Fruit fly (Drosophila melanogaster): ENCODE measurements around the gene CG8188.

CG8188 gene

dm6 chrX:17751658-17752057, 48.8 kb upstream of the CG8188 start (continued):
- TF ChIP-seq TFAM (GFP tag; optimal IDR thresholded peaks at IDR 0.05) (no peak), unc-4 (GFP tag; IDR thresholded peaks at IDR 0.05; ENCODE audit: partially characterized antibody) (no peak), kni (GFP tag; optimal IDR thresholded peaks at IDR 0.05) (no peak), CG15011 (GFP tag; optimal IDR thresholded peaks at IDR 0.05) (no peak), B-H2 (GFP tag; optimal IDR thresholded peaks at IDR 0.05) (peak; percentile 7), Hr51 (GFP tag; optimal IDR thresholded peaks at IDR 0.05) (peak in 1 of 2 experiments; percentile 40), Sry-β (GFP tag; optimal IDR thresholded peaks at IDR 0.05) (no peak), CG7372 (GFP tag; IDR thresholded peaks at IDR 0.05) (no peak), CG12104 (GFP tag; optimal IDR thresholded peaks at IDR 0.05) (no peak), CG12769 (tag; optimal IDR thresholded peaks at IDR 0.05) (no peak), YL-1 (GFP tag; optimal IDR thresholded peaks at IDR 0.05) (no peak), CG5180 (GFP tag; optimal IDR thresholded peaks at IDR 0.05) (no peak), Doc3 (GFP tag; IDR thresholded peaks at IDR 0.05; ENCODE audit: partially characterized antibody) (no peak), CG7928 (GFP tag; optimal IDR thresholded peaks at IDR 0.05) (no peak), CG14710 (tag; optimal IDR thresholded peaks at IDR 0.05) (peak; percentile 20), pum (GFP tag; optimal IDR thresholded peaks at IDR 0.05) (peak; percentile 58), Chrac-16 (GFP tag; optimal IDR thresholded peaks at IDR 0.05) (peak; percentile 71), CG7963 (GFP tag; IDR thresholded peaks at IDR 0.05; ENCODE audit: partially characterized antibody) (no peak), otp (GFP tag; IDR thresholded peaks at IDR 0.05) (no peak), CG11723 (GFP tag; optimal IDR thresholded peaks at IDR 0.05) (no peak), lbe (GFP tag; optimal IDR thresholded peaks at IDR 0.05) (no peak), CG11695 (GFP tag; IDR thresholded peaks at IDR 0.05) (no peak)

DNA sequence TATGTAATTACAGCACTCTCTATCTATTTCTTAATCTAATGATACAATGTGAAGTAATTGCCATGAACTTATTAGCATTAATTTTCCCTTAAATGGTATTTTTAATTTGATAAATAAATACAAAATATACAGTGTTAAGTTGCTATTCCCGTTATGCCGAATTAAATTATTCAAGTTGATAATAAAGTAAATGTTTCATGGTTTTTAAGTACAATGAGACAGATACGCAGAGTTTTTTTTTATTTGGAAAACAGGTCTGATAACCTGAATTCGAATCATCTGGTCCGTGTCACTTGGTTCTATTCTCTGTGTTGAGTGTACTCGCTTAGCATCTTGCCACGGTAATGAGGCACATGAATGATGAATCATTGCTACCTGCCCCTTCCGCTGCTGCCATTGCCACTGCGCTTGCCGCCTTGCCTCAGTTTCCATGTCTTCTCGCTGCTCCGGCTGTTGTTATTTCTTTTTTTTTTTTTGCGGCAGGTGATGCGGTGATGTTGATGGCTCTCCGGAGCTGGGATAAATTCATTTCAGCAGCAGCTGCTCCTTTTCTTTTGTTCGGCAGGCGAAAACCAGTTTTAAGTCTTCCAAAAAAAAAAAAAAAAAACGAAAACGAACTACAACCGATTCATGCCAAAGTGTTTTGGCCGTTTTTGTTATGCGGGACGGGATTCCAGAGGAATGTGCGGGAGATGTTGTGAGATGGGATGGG, 43.0 kb upstream of the CG8188 start:
- TF ChIP-seq ac (GFP tag; optimal IDR thresholded peaks at IDR 0.05) (peak; percentile 82), CG11723 (GFP tag; optimal IDR thresholded peaks at IDR 0.05) (no peak), dpn (GFP tag; optimal IDR thresholded peaks at IDR 0.05) (no peak), CG30020 (tag; optimal IDR thresholded peaks at IDR 0.05) (no peak), Chrac-16 (GFP tag; optimal IDR thresholded peaks at IDR 0.05) (no peak), CG8089 (GFP tag; optimal IDR thresholded peaks at IDR 0.05) (no peak), cg (GFP tag; optimal IDR thresholded peaks at IDR 0.05) (no peak), CG17385 (GFP tag; optimal IDR thresholded peaks at IDR 0.05) (no peak), sens (GFP tag) (peak; percentile 23), nom (GFP tag; optimal IDR thresholded peaks at IDR 0.05) (peak; percentile 38), Tbp (GFP tag; optimal IDR thresholded peaks at IDR 0.05) (no peak), sqz (GFP tag; optimal IDR thresholded peaks at IDR 0.05) (peak; percentile 18), dmrt99B (tag; optimal IDR thresholded peaks at IDR 0.05) (no peak), Mad (GFP tag; optimal IDR thresholded peaks at IDR 0.05) (no peak), CG1792 (GFP tag; optimal IDR thresholded peaks at IDR 0.05) (no peak), sd (tag; optimal IDR thresholded peaks at IDR 0.05) (peak; percentile 15)

DNA sequence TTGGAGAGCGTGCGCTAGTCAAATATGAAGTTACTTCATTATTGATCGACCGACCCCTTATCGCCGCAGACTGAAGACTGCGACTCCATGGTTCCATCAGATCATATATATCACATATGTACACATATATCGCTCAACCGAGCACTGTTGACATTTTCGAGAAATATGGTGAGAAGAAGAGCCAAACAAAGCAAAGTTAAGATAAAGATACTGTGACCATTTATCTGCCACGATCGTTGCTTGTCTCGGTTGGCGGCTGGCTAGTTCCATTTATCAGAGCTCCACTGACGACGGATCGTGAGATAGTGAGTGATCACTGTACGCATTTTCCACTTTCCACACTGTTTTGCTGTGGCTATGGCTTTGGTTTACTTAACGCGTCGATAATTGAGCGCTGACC, 40.8 kb upstream of the CG8188 start:
- peak; percentile 42; the same call in 1 of the 2 replicates for TF ChIP-seq chm (GFP tag; IDR thresholded peaks at IDR 0.05)
- no peak for TF ChIP-seq Doc2 (GFP tag; IDR thresholded peaks at IDR 0.05)
- peak; percentile 60 for TF ChIP-seq Med (GFP tag)
- TF ChIP-seq row (GFP tag; IDR thresholded peaks at IDR 0.05): peak; percentile 13; the same call in 1 of the 3 replicates
- TF ChIP-seq CG8290 (GFP tag; optimal IDR thresholded peaks at IDR 0.05): no peak
- TF ChIP-seq CG8290 (tag; optimal IDR thresholded peaks at IDR 0.05): peak; percentile 8 to 17
- TF ChIP-seq lab (GFP tag; optimal IDR thresholded peaks at IDR 0.05): peak; percentile 4
- no peak for TF ChIP-seq vnd (GFP tag; IDR thresholded peaks at IDR 0.05; ENCODE audit: partially characterized antibody)
- TF ChIP-seq CG1529 (GFP tag; optimal IDR thresholded peaks at IDR 0.05): no peak
- no peak for TF ChIP-seq CG16813 (GFP tag; IDR thresholded peaks at IDR 0.05; ENCODE audit: partially characterized antibody)
- TF ChIP-seq Hsf (GFP tag; optimal IDR thresholded peaks at IDR 0.05): no peak
- TF ChIP-seq ssp (GFP tag; IDR thresholded peaks at IDR 0.05): no peak
- TF ChIP-seq CG11504 (tag; optimal IDR thresholded peaks at IDR 0.05): no peak
- no peak for TF ChIP-seq Oaz (GFP tag; IDR thresholded peaks at IDR 0.05)
